Worm (Caenorhabditis elegans) whole organism, L3 larva: ENCODE data around the gene K12H6.7.

Source experiments
- R02D3.7 ChIP-seq: fragments of 150-350 bp; optimal IDR thresholded peaks from 2 replicates; lab custom pipeline; 2014; ENCODE audit warnings: missing biosample characterization, missing genetic modification characterization
- ceh-16 ChIP-seq: sonication (generic microtip); optimal IDR thresholded peaks from 2 replicates; lab custom pipeline; 2017; ENCODE audit warnings: missing biosample characterization, missing genetic modification characterization
- ceh-9 ChIP-seq: sonication (generic microtip); optimal IDR thresholded peaks from 2 replicates; lab custom pipeline; 2018; ENCODE audit warnings: missing biosample characterization, missing genetic modification characterization
- daf-12 ChIP-seq: fragments of 150-350 bp; optimal IDR thresholded peaks from 2 replicates; lab custom pipeline; 2014; ENCODE audit warnings: missing biosample characterization, missing genetic modification reagents, missing genetic modification characterization
- egl-5 ChIP-seq: fragments of 150-350 bp; optimal IDR thresholded peaks from 2 replicates; lab custom pipeline; 2017; ENCODE audit warnings: missing biosample characterization, missing genetic modification reagents, missing genetic modification characterization, inconsistent platforms
- elt-1 ChIP-seq: fragments of 150-350 bp; optimal IDR thresholded peaks from 2 replicates; lab custom pipeline; 2014; ENCODE audit warnings: missing biosample characterization, missing genetic modification characterization
- elt-2 ChIP-seq: sonication (generic microtip); optimal IDR thresholded peaks from 2 replicates; lab custom pipeline; 2016; ENCODE audit warnings: missing genetic modification reagents, mild to moderate bottlenecking, missing genetic modification characterization, missing compliant biosample characterization
- elt-3 ChIP-seq, 3 experiments: fragments of 150-350 bp in 1 of 3; sonication (generic microtip) in 2 of 3; optimal IDR thresholded peaks; 2 replicates in 2 of 3; 4 replicates in 1 of 3; lab custom pipeline; 2014 to 2017; ENCODE audit warnings: missing biosample characterization in 3 of 3, missing genetic modification characterization in 3 of 3
- eor-1 ChIP-seq, 2 experiments: fragments of 150-350 bp; optimal IDR thresholded peaks; 2 replicates each; lab custom pipeline; 2014 to 2018; ENCODE audit warnings: missing biosample characterization in 2 of 2, missing genetic modification characterization in 2 of 2
- fkh-10 ChIP-seq: sonication (generic microtip); optimal IDR thresholded peaks from 2 replicates; lab custom pipeline; 2017; ENCODE audit warnings: missing biosample characterization, missing genetic modification reagents, missing genetic modification characterization
- fkh-2 ChIP-seq: fragments of 150-350 bp; optimal IDR thresholded peaks from 2 replicates; lab custom pipeline; 2014; ENCODE audit warnings: missing biosample characterization, missing genetic modification reagents, missing genetic modification characterization
- fos-1 ChIP-seq: fragments of 150-350 bp; optimal IDR thresholded peaks from 2 replicates; lab custom pipeline; 2014; ENCODE audit warnings: missing biosample characterization, missing genetic modification characterization
- hmg-11 ChIP-seq: sonication (generic microtip); optimal IDR thresholded peaks from 2 replicates; lab custom pipeline; 2016; ENCODE audit warnings: missing genetic modification characterization, missing compliant biosample characterization
- lin-15B ChIP-seq: fragments of 150-350 bp; optimal IDR thresholded peaks from 2 replicates; lab custom pipeline; 2014; ENCODE audit warnings: missing biosample characterization, missing genetic modification characterization
- lin-39 ChIP-seq: fragments of 150-350 bp; optimal IDR thresholded peaks from 2 replicates; lab custom pipeline; 2018; ENCODE audit warnings: missing biosample characterization, missing genetic modification reagents, missing genetic modification characterization
- mdl-1 ChIP-seq: fragments of 150-350 bp; optimal IDR thresholded peaks from 2 replicates; lab custom pipeline; 2014; ENCODE audit warnings: missing biosample characterization, missing genetic modification characterization
- nfya-1 ChIP-seq: sonication (generic microtip); optimal IDR thresholded peaks from 2 replicates; lab custom pipeline; 2017; ENCODE audit warnings: missing genetic modification characterization, mild to moderate bottlenecking, missing compliant biosample characterization, antibody characterized with exemption, moderate library complexity; ENCODE audit not compliant: insufficient read depth
- nhr-11 ChIP-seq: fragments of 150-350 bp; optimal IDR thresholded peaks from 2 replicates; lab custom pipeline; 2014; ENCODE audit warnings: missing biosample characterization, missing genetic modification characterization
- nhr-12 ChIP-seq: fragments of 150-350 bp; optimal IDR thresholded peaks from 2 replicates; lab custom pipeline; 2014; ENCODE audit warnings: missing biosample characterization, missing genetic modification characterization
- nhr-23 ChIP-seq: fragments of 150-350 bp; optimal IDR thresholded peaks from 2 replicates; lab custom pipeline; 2014; ENCODE audit warnings: missing biosample characterization, missing genetic modification reagents, missing genetic modification characterization
- nhr-28 ChIP-seq: fragments of 150-350 bp; optimal IDR thresholded peaks from 2 replicates; lab custom pipeline; 2014; ENCODE audit warnings: missing biosample characterization, missing genetic modification characterization
- nhr-43 ChIP-seq: sonication (generic microtip); optimal IDR thresholded peaks from 2 replicates; lab custom pipeline; 2016; ENCODE audit warnings: mild to moderate bottlenecking, missing genetic modification characterization, missing compliant biosample characterization; ENCODE audit not compliant: poor library complexity, severe bottlenecking
- nhr-67 ChIP-seq: fragments of 150-350 bp; optimal IDR thresholded peaks from 2 replicates; lab custom pipeline; 2014; ENCODE audit warnings: missing biosample characterization, missing genetic modification characterization
- nhr-77 ChIP-seq: fragments of 150-350 bp; optimal IDR thresholded peaks from 2 replicates; lab custom pipeline; 2014; ENCODE audit warnings: missing biosample characterization, missing genetic modification characterization
- pha-4 ChIP-seq: fragments of 150-350 bp; optimal IDR thresholded peaks from 2 replicates; lab custom pipeline; 2014; ENCODE audit warnings: missing biosample characterization, missing genetic modification reagents, missing genetic modification characterization
- pqm-1 ChIP-seq: fragments of 150-350 bp; optimal IDR thresholded peaks from 2 replicates; lab custom pipeline; 2017; ENCODE audit warnings: missing biosample characterization, missing genetic modification characterization, inconsistent platforms
- sea-2 ChIP-seq: fragments of 150-350 bp; sonication (generic microtip); optimal IDR thresholded peaks from 4 replicates; lab custom pipeline; 2014; ENCODE audit warnings: missing biosample characterization, missing genetic modification reagents, missing genetic modification characterization
- skn-1 ChIP-seq: fragments of 150-350 bp; optimal IDR thresholded peaks from 2 replicates; lab custom pipeline; 2014; ENCODE audit warnings: missing biosample characterization, missing genetic modification characterization
- snpc-4 ChIP-seq: fragments of 150-350 bp; optimal IDR thresholded peaks from 2 replicates; lab custom pipeline; 2014; ENCODE audit warnings: missing biosample characterization, missing genetic modification characterization
- tbx-2 ChIP-seq: sonication (generic microtip); optimal IDR thresholded peaks from 2 replicates; lab custom pipeline; 2016; ENCODE audit warnings: mild to moderate bottlenecking, missing genetic modification characterization, missing compliant biosample characterization
- unc-39 ChIP-seq: sonication (generic microtip); optimal IDR thresholded peaks from 4 replicates; lab custom pipeline; 2017; ENCODE audit warnings: missing biosample characterization, missing genetic modification characterization
- zag-1 ChIP-seq: fragments of 150-350 bp; optimal IDR thresholded peaks from 2 replicates; lab custom pipeline; 2014; ENCODE audit warnings: missing biosample characterization, missing genetic modification characterization
- ztf-11 ChIP-seq: fragments of 150-350 bp; optimal IDR thresholded peaks from 2 replicates; lab custom pipeline; 2014; ENCODE audit warnings: missing biosample characterization, missing genetic modification characterization
- ztf-4 ChIP-seq: fragments of 150-350 bp; optimal IDR thresholded peaks from 2 replicates; lab custom pipeline; 2014; ENCODE audit warnings: missing biosample characterization, missing genetic modification characterization

Gene K12H6.7

ce11 chrII:2867701-2868100, 30.9 kb upstream of the K12H6.7 start, which contains the start of gene Y110A2AL.2:
Gene Y110A2AL.2, plus strand, starts transcription at chrII:2868001.
- TF ChIP-seq fkh-2, result no peak
- no peak for TF ChIP-seq ceh-9 (tag; lab: Kevin White, UChicago)
- TF ChIP-seq mdl-1, result no peak
- no peak for TF ChIP-seq nhr-23 (tag; lab: Kevin White, UChicago)
- TF ChIP-seq fkh-10 (GFP tag; lab: Kevin White, UChicago), result no peak
- no peak for TF ChIP-seq nhr-43 (tag; lab: Kevin White, UChicago)
- TF ChIP-seq ztf-4 (tag; lab: Kevin White, UChicago), result no peak
- TF ChIP-seq nhr-67 (tag; lab: Kevin White, UChicago), result no peak

- TF ChIP-seq snpc-4 (tag; lab: Kevin White, UChicago) (no peak), unc-39 (tag; lab: Kevin White, UChicago) (no peak), ztf-11 (no peak), daf-12 (no peak), sea-2 (no peak), lin-39 (no peak), egl-5 (no peak), skn-1 (tag; lab: Kevin White, UChicago) (no peak), R02D3.7 (no peak), eor-1 (tag; optimal IDR thresholded peaks at IDR 0.05; lab: Kevin White, UChicago) (no peak), tbx-2 (tag; lab: Kevin White, UChicago) (no peak), elt-2 (no peak), hmg-11 (tag; lab: Kevin White, UChicago) (no peak), pqm-1 (no peak), nhr-11 (tag; lab: Kevin White, UChicago) (no peak), fos-1 (tag; lab: Kevin White, UChicago) (no peak)
These were observed 29.9 kb upstream of the K12H6.7 start, which contains the start of the genes Y110A2AL.9 and Y110A2AL.3 for ce11 chrII:2866541-2867124. Gene Y110A2AL.9, minus strand, starts transcription at chrII:2866641. Gene Y110A2AL.3, plus strand, starts transcription at chrII:2867074.

- TF ChIP-seq fkh-2 (no peak), lin-15B (tag; lab: Kevin White, UChicago) (no peak), egl-5 (no peak), fos-1 (tag; lab: Kevin White, UChicago) (no peak), elt-1 (tag; lab: Kevin White, UChicago) (no peak), nhr-67 (tag; lab: Kevin White, UChicago) (no peak), nhr-11 (tag; lab: Kevin White, UChicago) (no peak), zag-1 (no peak), pqm-1 (no peak), skn-1 (tag; lab: Kevin White, UChicago) (no peak), eor-1 (tag; optimal IDR thresholded peaks at IDR 0.05; lab: Kevin White, UChicago) (no peak), fkh-10 (GFP tag; lab: Kevin White, UChicago) (no peak), nfya-1 (no peak)
- TF ChIP-seq, all 47 proteins: peak for 0
These were observed 28.6 kb upstream of the K12H6.7 start for ce11 chrII:2865355-2865754.

- no peak for TF ChIP-seq nhr-43 (tag; lab: Kevin White, UChicago)
- no peak for TF ChIP-seq unc-39 (tag; lab: Kevin White, UChicago)
- TF ChIP-seq tbx-2 (tag; lab: Kevin White, UChicago), result no peak
- TF ChIP-seq zag-1, result no peak
- TF ChIP-seq pqm-1, result no peak
- TF ChIP-seq nhr-77 (tag; lab: Kevin White, UChicago), result no peak
These were observed 27.5 kb upstream of the K12H6.7 start, which contains the start of gene Y110A2AL.5 for ce11 chrII:2864229-2864628. Gene Y110A2AL.5, plus strand, starts transcription at chrII:2864529.

- TF ChIP-seq eor-1 (tag; optimal IDR thresholded peaks at IDR 0.05; lab: Kevin White, UChicago) (no peak), nhr-12 (no peak), elt-3 (tag; optimal IDR thresholded peaks at IDR 0.05; lab: Kevin White, UChicago) (no peak), ceh-16 (no peak), pha-4 (no peak), sea-2 (no peak), hmg-11 (tag; lab: Kevin White, UChicago) (no peak), pqm-1 (no peak), nhr-28 (tag; lab: Kevin White, UChicago) (no peak), fos-1 (tag; lab: Kevin White, UChicago) (no peak), lin-39 (no peak), nfya-1 (no peak), unc-39 (tag; lab: Kevin White, UChicago) (no peak)
These were observed 25.8 kb upstream of the K12H6.7 start for ce11 chrII:2862557-2863035.
